Fruit fly (Drosophila melanogaster) S2 (cell line): Measurements from ENCODE around the gene mop.

Experiments
- CG8478 ChIP-seq: fragments of >200 bp; optimal IDR thresholded peaks from 2 replicates; lab custom pipeline; 2018
- CTCF ChIP-seq, 2 experiments: fragments of >200 bp; optimal IDR thresholded peaks; 2 replicates each; lab custom pipeline; 2018

DNA sequence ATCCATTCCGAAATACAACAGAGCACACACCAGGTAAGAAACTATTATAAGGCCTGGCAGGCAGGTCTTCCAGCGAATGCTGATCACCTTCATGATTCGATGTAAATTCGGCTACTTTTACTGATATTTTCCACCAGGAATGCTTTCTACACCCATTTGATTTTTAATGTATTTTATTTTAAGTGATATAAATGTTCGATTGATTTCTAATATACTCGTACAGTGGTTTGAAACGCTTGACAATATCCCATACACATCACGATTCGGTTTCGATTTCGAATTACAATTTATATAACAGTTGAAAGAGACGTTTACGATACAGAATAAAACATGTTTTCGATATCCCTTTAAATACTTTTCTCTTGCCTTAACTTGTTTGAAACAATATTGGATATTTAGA lies 6.7 kb downstream of the mop start, which contains the start of gene Mgat4b:
- no peak for TF ChIP-seq CG8478 (lab: Kevin White, UChicago)
- TF ChIP-seq CTCF (optimal IDR thresholded peaks at IDR 0.05; lab: Kevin White, UChicago), result no peak
